Worm (Caenorhabditis elegans) whole organism, L4 larva: Measurements from ENCODE around the gene pqn-25.

Source experiments
- D1046.2 ChIP-seq: fragments of 200-800 bp; sonication (Bioruptor generic); IDR thresholded peaks from 2 replicates; pipeline ENCODE4 v1.3.6; 2022; ENCODE audit warnings: missing genetic modification characterization, missing compliant biosample characterization
- F26F4.8 ChIP-seq: fragments of 200-800 bp; sonication (Bioruptor generic); conservative IDR thresholded peaks from 2 replicates; pipeline ENCODE4 v1.3.6; 2022; ENCODE audit warnings: missing genetic modification characterization, missing compliant biosample characterization
- Y48G9A.11 ChIP-seq: fragments of 200-800 bp; sonication (Bioruptor generic); IDR thresholded peaks from 2 replicates; pipeline ENCODE4 v1.3.6; 2022; ENCODE audit warnings: missing genetic modification reagents, missing genetic modification characterization, missing compliant biosample characterization
- ZK546.5 ChIP-seq, 2 experiments: sonication (generic microtip); optimal IDR thresholded peaks; 2 replicates each; lab custom pipeline; 2017; ENCODE audit warnings: missing biosample characterization in 2 of 2, missing genetic modification characterization in 2 of 2
- aly-2 ChIP-seq: sonication (generic microtip); optimal IDR thresholded peaks from 2 replicates; lab custom pipeline; 2018; ENCODE audit warnings: missing biosample characterization, missing genetic modification characterization
- ama-1 ChIP-seq: fragments of 150-350 bp; optimal IDR thresholded peaks from 2 replicates; lab custom pipeline; 2014; ENCODE audit warnings: inconsistent platforms, mixed read lengths
- ceh-62 ChIP-seq: sonication (generic microtip); optimal IDR thresholded peaks from 2 replicates; lab custom pipeline; 2017; ENCODE audit warnings: missing biosample characterization, missing genetic modification characterization
- ceh-82 ChIP-seq: sonication (generic microtip); optimal IDR thresholded peaks from 2 replicates; lab custom pipeline; 2017; ENCODE audit warnings: missing biosample characterization, missing genetic modification characterization
- cey-2 ChIP-seq: sonication (generic microtip); optimal IDR thresholded peaks from 3 replicates; lab custom pipeline; 2017; ENCODE audit warnings: missing genetic modification characterization, mild to moderate bottlenecking, missing compliant biosample characterization, antibody characterized with exemption, borderline replicate concordance; ENCODE audit not compliant: insufficient read depth
- ctbp-1 ChIP-seq: fragments of 200-800 bp; sonication (Bioruptor generic); IDR thresholded peaks from 2 replicates; pipeline ENCODE4 v1.3.6; 2022; ENCODE audit warnings: missing genetic modification reagents, missing genetic modification characterization, missing compliant biosample characterization
- daf-16 ChIP-seq, 3 experiments: sonication (generic microtip); optimal IDR thresholded peaks; 2 replicates each; lab custom pipeline; 2016 to 2017; ENCODE audit warnings: missing genetic modification characterization in 3 of 3, missing genetic modification reagents in 3 of 3, mild to moderate bottlenecking in 2 of 3, missing compliant biosample characterization in 2 of 3, missing biosample characterization in 1 of 3, moderate library complexity in 1 of 3
- daf-19 ChIP-seq: fragments of 200-800 bp; sonication (Bioruptor generic); conservative IDR thresholded peaks from 2 replicates; pipeline ENCODE4 v1.3.6; 2022; ENCODE audit warnings: missing genetic modification characterization, missing compliant biosample characterization
- daf-8 ChIP-seq: fragments of 200-800 bp; sonication (Bioruptor generic); IDR thresholded peaks from 2 replicates; pipeline ENCODE4 v1.3.6; 2022; ENCODE audit warnings: missing genetic modification characterization, missing compliant biosample characterization
- dmd-6 ChIP-seq: fragments of 200-800 bp; sonication (Bioruptor generic); IDR thresholded peaks from 2 replicates; pipeline ENCODE4 v1.3.6; 2022; ENCODE audit warnings: missing genetic modification reagents, missing genetic modification characterization, missing compliant biosample characterization
- dmd-9 ChIP-seq: fragments of 200-800 bp; sonication (Bioruptor generic); IDR thresholded peaks from 2 replicates; pipeline ENCODE4 v1.3.6; 2022; ENCODE audit warnings: missing genetic modification reagents, missing genetic modification characterization, missing compliant biosample characterization
- dpl-1 ChIP-seq: fragments of 150-350 bp; optimal IDR thresholded peaks from 2 replicates; lab custom pipeline; 2014; ENCODE audit warnings: missing biosample characterization, missing genetic modification reagents, missing genetic modification characterization
- dve-1 ChIP-seq: sonication (generic microtip); optimal IDR thresholded peaks from 2 replicates; lab custom pipeline; 2017; ENCODE audit warnings: antibody characterized with exemption, mild to moderate bottlenecking, missing genetic modification characterization, missing compliant biosample characterization; ENCODE audit not compliant: insufficient read depth
- fkh-10 ChIP-seq: fragments of 150-350 bp; optimal IDR thresholded peaks from 2 replicates; lab custom pipeline; 2014; ENCODE audit warnings: missing biosample characterization, missing genetic modification reagents, missing genetic modification characterization
- fos-1 ChIP-seq: fragments of 150-350 bp; optimal IDR thresholded peaks from 2 replicates; lab custom pipeline; 2014; ENCODE audit warnings: missing biosample characterization, missing genetic modification characterization
- gei-8 ChIP-seq: fragments of 200-800 bp; sonication (Bioruptor generic); optimal IDR thresholded peaks from 2 replicates; lab custom pipeline; 2018; ENCODE audit warnings: mild to moderate bottlenecking, missing genetic modification characterization, missing compliant biosample characterization
- hif-1 ChIP-seq, 2 experiments: sonication (generic microtip); optimal IDR thresholded peaks; 2 replicates each; lab custom pipeline; 2016 to 2017; ENCODE audit warnings: missing compliant biosample characterization in 2 of 2, missing genetic modification characterization in 2 of 2, missing genetic modification reagents in 2 of 2, missing genotype in 2 of 2, mild to moderate bottlenecking in 1 of 2
- hlh-11 ChIP-seq: fragments of 200-800 bp; sonication (Bioruptor generic); optimal IDR thresholded peaks from 2 replicates; lab custom pipeline; 2018; ENCODE audit warnings: mild to moderate bottlenecking, missing genetic modification characterization, missing compliant biosample characterization
- jun-1 ChIP-seq: fragments of 150-350 bp; optimal IDR thresholded peaks from 2 replicates; lab custom pipeline; 2014; ENCODE audit warnings: missing biosample characterization, missing genetic modification reagents, missing genetic modification characterization
- lin-1 ChIP-seq: fragments of 200-800 bp; sonication (Bioruptor generic); IDR thresholded peaks from 2 replicates; pipeline ENCODE4 v1.3.6; 2022; ENCODE audit warnings: missing genetic modification reagents, missing genetic modification characterization, missing compliant biosample characterization
- lin-13 ChIP-seq: fragments of 150-350 bp; optimal IDR thresholded peaks from 2 replicates; lab custom pipeline; 2014; ENCODE audit warnings: missing biosample characterization, missing genetic modification reagents, missing genetic modification characterization
- lin-15B ChIP-seq: fragments of 150-350 bp; sonication (generic microtip); optimal IDR thresholded peaks from 3 replicates; lab custom pipeline; 2014; ENCODE audit warnings: missing biosample characterization, missing genetic modification characterization
- lir-3 ChIP-seq: sonication (generic microtip); optimal IDR thresholded peaks from 2 replicates; lab custom pipeline; 2016; ENCODE audit warnings: mild to moderate bottlenecking, missing genetic modification characterization, missing compliant biosample characterization
- lsy-2 ChIP-seq, 2 experiments: fragments of 150-350 bp in 1 of 2; sonication (generic microtip) in 1 of 2; optimal IDR thresholded peaks; 2 replicates each; lab custom pipeline; 2014 to 2017; ENCODE audit warnings: missing biosample characterization in 2 of 2, missing genetic modification characterization in 2 of 2
- madf-5 ChIP-seq, 2 experiments: fragments of 200-800 bp; sonication (Bioruptor generic); IDR thresholded peaks; 2 replicates each; pipeline ENCODE4 v1.3.6; 2022; ENCODE audit warnings: missing compliant biosample characterization in 2 of 2, missing genetic modification characterization in 2 of 2
- mdl-1 ChIP-seq, 2 experiments: fragments of 150-350 bp in 1 of 2; sonication (generic microtip) in 1 of 2; optimal IDR thresholded peaks; 2 replicates each; lab custom pipeline; 2014 to 2017; ENCODE audit warnings: missing biosample characterization in 2 of 2, missing genetic modification characterization in 2 of 2
- mdt-29 ChIP-seq: fragments of 200-800 bp; sonication (Bioruptor generic); IDR thresholded peaks from 2 replicates; pipeline ENCODE4 v1.3.6; 2022; ENCODE audit warnings: missing genetic modification reagents, missing genetic modification characterization, missing compliant biosample characterization
- nhr-10 ChIP-seq: fragments of 150-350 bp; optimal IDR thresholded peaks from 2 replicates; lab custom pipeline; 2014; ENCODE audit warnings: missing biosample characterization, missing genetic modification characterization
- nhr-102 ChIP-seq: sonication (generic microtip); optimal IDR thresholded peaks from 2 replicates; lab custom pipeline; 2016; ENCODE audit warnings: mild to moderate bottlenecking, missing genetic modification characterization, moderate library complexity, missing compliant biosample characterization
- nhr-111 ChIP-seq: fragments of 200-800 bp; sonication (Bioruptor generic); optimal IDR thresholded peaks from 2 replicates; lab custom pipeline; 2018; ENCODE audit warnings: mild to moderate bottlenecking, missing genetic modification characterization, missing compliant biosample characterization
- nhr-237 ChIP-seq: sonication (generic microtip); optimal IDR thresholded peaks from 2 replicates; lab custom pipeline; 2017; ENCODE audit warnings: missing biosample characterization, missing genetic modification characterization
- nhr-41 ChIP-seq: fragments of 200-800 bp; sonication (Bioruptor generic); IDR thresholded peaks from 2 replicates; pipeline ENCODE4 v1.3.6; 2022; ENCODE audit warnings: missing genetic modification reagents, missing genetic modification characterization, missing compliant biosample characterization
- pha-4 ChIP-seq, 2 experiments: fragments of 150-350 bp in 1 of 2; fragments of 200-800 bp in 1 of 2; sonication (Bioruptor generic) in 1 of 2; IDR thresholded peaks in 1 of 2; optimal IDR thresholded peaks in 1 of 2; 2 replicates each; pipeline versions ENCODE4 v1.3.6 to Lab custom; 2014 to 2022; ENCODE audit warnings: missing genetic modification characterization in 2 of 2, missing genetic modification reagents in 2 of 2, missing biosample characterization in 1 of 2, missing compliant biosample characterization in 1 of 2
- rbr-2 ChIP-seq: sonication (generic microtip); optimal IDR thresholded peaks from 2 replicates; lab custom pipeline; 2016; ENCODE audit warnings: missing genotype, missing genetic modification characterization, missing compliant biosample characterization
- saeg-2 ChIP-seq: fragments of 200-800 bp; sonication (Bioruptor generic); IDR thresholded peaks from 2 replicates; pipeline ENCODE4 v1.3.6; 2022; ENCODE audit warnings: missing genetic modification reagents, missing genetic modification characterization, missing compliant biosample characterization
- sdz-12 ChIP-seq: fragments of 200-800 bp; sonication (Bioruptor generic); optimal IDR thresholded peaks from 2 replicates; lab custom pipeline; 2018; ENCODE audit warnings: mild to moderate bottlenecking, missing genetic modification characterization, missing compliant biosample characterization
- skn-1 ChIP-seq: fragments of 150-350 bp; optimal IDR thresholded peaks from 2 replicates; lab custom pipeline; 2014; ENCODE audit warnings: missing biosample characterization, missing genetic modification characterization
- tra-1 ChIP-seq: fragments of 200-800 bp; sonication (Bioruptor generic); IDR thresholded peaks from 2 replicates; pipeline ENCODE4 v1.3.6; 2022; ENCODE audit warnings: missing genetic modification reagents, missing genetic modification characterization, missing compliant biosample characterization
- unc-130 ChIP-seq: sonication (generic microtip); optimal IDR thresholded peaks from 2 replicates; lab custom pipeline; 2016; ENCODE audit warnings: missing genetic modification reagents, missing genetic modification characterization, missing compliant biosample characterization
- vab-7 ChIP-seq: fragments of 200-800 bp; sonication (Bioruptor generic); IDR thresholded peaks from 2 replicates; pipeline ENCODE4 v1.3.6; 2022; ENCODE audit warnings: missing genetic modification reagents, missing genetic modification characterization, missing compliant biosample characterization
- zfp-2 ChIP-seq: sonication (generic microtip); optimal IDR thresholded peaks from 2 replicates; lab custom pipeline; 2016; ENCODE audit warnings: mild to moderate bottlenecking, missing genetic modification characterization, missing compliant biosample characterization
- zfp-3 ChIP-seq: fragments of 200-800 bp; sonication (Bioruptor generic); conservative IDR thresholded peaks from 2 replicates; pipeline ENCODE4 v1.3.6; 2022; ENCODE audit warnings: missing genetic modification reagents, missing genetic modification characterization, missing compliant biosample characterization
- zip-2 ChIP-seq: fragments of 150-350 bp; optimal IDR thresholded peaks from 2 replicates; lab custom pipeline; 2014; ENCODE audit warnings: missing biosample characterization, missing genetic modification characterization
- ztf-7 ChIP-seq: fragments of 150-350 bp; optimal IDR thresholded peaks from 2 replicates; lab custom pipeline; 2014; ENCODE audit warnings: missing biosample characterization, missing genetic modification characterization

pqn-25 gene

DNA sequence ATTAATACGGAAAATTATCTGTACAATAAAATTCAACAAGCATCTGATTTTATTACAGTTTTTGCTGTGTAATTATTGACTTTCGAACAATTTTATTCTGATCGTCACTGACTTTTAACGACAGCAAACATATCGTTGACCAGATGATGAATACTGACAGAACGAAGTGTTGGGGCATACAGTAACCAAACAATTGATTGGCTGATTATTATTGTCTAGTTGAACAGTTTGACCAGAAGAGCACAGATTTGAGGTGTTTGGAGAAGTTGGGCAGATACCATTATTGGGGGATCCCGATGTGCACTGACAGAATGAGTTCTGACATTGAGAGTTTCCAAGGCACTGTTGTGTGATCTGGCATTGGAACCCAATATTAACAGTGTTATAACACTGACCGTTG lies 5.5 kb downstream of the pqn-25 start:
- TF ChIP-seq nhr-102 (no peak), lin-15B (tag; lab: Kevin White, UChicago) (no peak), F26F4.8 (no peak), D1046.2 (GFP tag; lab: Robert Waterston, UW) (no peak), rbr-2 (tag; lab: Kevin White, UChicago) (no peak), zfp-2 (no peak), ZK546.5 (tag; optimal IDR thresholded peaks at IDR 0.05; lab: Kevin White, UChicago) (no peak), daf-16 (GFP tag; optimal IDR thresholded peaks at IDR 0.05; lab: Kevin White, UChicago) (no peak), daf-16 (tag; optimal IDR thresholded peaks at IDR 0.05; lab: Kevin White, UChicago) (no peak), nhr-41 (GFP tag; lab: Robert Waterston, UW) (no peak), fos-1 (tag; lab: Kevin White, UChicago) (no peak), nhr-10 (tag; lab: Kevin White, UChicago) (no peak), aly-2 (tag; lab: Kevin White, UChicago) (no peak)

DNA sequence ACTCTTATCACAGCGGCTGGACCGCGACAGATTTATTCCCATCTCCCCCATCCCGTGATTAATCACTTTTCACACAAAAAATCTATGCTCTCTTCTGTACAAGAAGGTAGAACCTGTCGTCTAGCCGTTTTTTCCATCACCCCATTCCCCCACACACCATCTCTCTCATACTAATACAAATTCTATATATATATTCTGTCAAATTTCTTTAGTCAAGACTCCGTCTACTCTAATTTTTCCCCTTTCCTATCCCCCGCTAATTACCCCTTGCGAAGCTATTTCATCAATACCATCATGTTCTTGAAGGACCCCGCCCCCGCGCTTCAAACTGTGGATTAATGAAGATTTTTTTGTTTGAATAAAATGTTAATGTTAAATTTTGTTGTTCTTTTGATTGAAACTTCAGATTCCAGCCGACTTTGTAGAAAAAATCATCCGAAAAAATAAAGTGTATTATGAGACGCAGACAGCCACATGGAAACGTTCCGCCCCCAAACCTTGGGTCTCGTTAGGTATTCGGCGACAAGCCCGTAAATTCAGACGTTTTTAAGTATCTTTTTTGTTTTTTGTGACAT lies 6.3 kb downstream of the pqn-25 start:
- TF ChIP-seq pha-4 (GFP tag; IDR thresholded peaks at IDR 0.05; lab: Robert Waterston, UW) (no peak), pha-4 (tag; optimal IDR thresholded peaks at IDR 0.05; lab: Kevin White, UChicago) (no peak), gei-8 (GFP tag; lab: Kevin White, UChicago) (no peak), jun-1 (tag; lab: Kevin White, UChicago) (no peak), nhr-237 (tag; lab: Kevin White, UChicago) (no peak), mdl-1 (tag; optimal IDR thresholded peaks at IDR 0.05; lab: Kevin White, UChicago) (peak in 1 of 2 experiments; percentile 18), tra-1 (0 out of 2 replicates have a peak, but pooled peaks have one; percentile 51), ama-1 (peak; percentile 86), fkh-10 (GFP tag; lab: Kevin White, UChicago) (no peak), hlh-11 (peak; percentile 18), rbr-2 (tag; lab: Kevin White, UChicago) (peak; percentile 4), Y48G9A.11 (no peak), daf-8 (GFP tag; lab: Robert Waterston, UW) (no peak), dmd-6 (GFP tag; lab: Robert Waterston, UW) (peak; percentile 7; the same call in 1 of the 2 replicates), ceh-82 (tag; lab: Kevin White, UChicago) (no peak), ceh-62 (tag; lab: Kevin White, UChicago) (no peak), lsy-2 (tag; optimal IDR thresholded peaks at IDR 0.05; lab: Kevin White, UChicago) (peak in 1 of 2 experiments; percentile 52), dve-1 (tag; lab: Kevin White, UChicago) (no peak), lin-1 (GFP tag; lab: Robert Waterston, UW) (no peak), unc-130 (GFP tag; lab: Kevin White, UChicago) (no peak), ctbp-1 (GFP tag; lab: Robert Waterston, UW) (no peak), zfp-3 (GFP tag; lab: Robert Waterston, UW) (peak; percentile 88; the same call in 1 of the 2 replicates), cey-2 (tag; lab: Kevin White, UChicago) (no peak), vab-7 (no peak), hif-1 (tag; optimal IDR thresholded peaks at IDR 0.05; lab: Kevin White, UChicago) (no peak), dmd-9 (GFP tag; lab: Robert Waterston, UW) (peak; percentile 50; the same call in 1 of the 2 replicates), lin-13 (GFP tag; lab: Kevin White, UChicago) (peak; percentile 61), madf-5 (GFP tag; IDR thresholded peaks at IDR 0.05; lab: Robert Waterston, UW) (no peak), ztf-7 (no peak), skn-1 (tag; lab: Kevin White, UChicago) (no peak), saeg-2 (GFP tag; lab: Robert Waterston, UW) (0 out of 2 replicates have a peak, but pooled peaks have one; percentile 11), sdz-12 (GFP tag; lab: Kevin White, UChicago) (peak; percentile 10), nhr-111 (GFP tag; lab: Kevin White, UChicago) (peak; percentile 50), D1046.2 (GFP tag; lab: Robert Waterston, UW) (no peak), mdt-29 (GFP tag; lab: Robert Waterston, UW) (no peak; the same call in 1 of the 2 replicates), lir-3 (tag; lab: Kevin White, UChicago) (no peak), daf-19 (GFP tag; lab: Robert Waterston, UW) (no peak), zip-2 (no peak), dpl-1 (no peak)
